Fruit fly (Drosophila melanogaster) S2 (cell line): ENCODE measurements around the gene Archease.

ENCODE experiments used
- CG8478 ChIP-seq: fragments of >200 bp; optimal IDR thresholded peaks from 2 replicates; lab custom pipeline; 2018
- CTCF ChIP-seq, 2 experiments: fragments of >200 bp; optimal IDR thresholded peaks; 2 replicates each; lab custom pipeline; 2018

dm6 chr3R:21611629-21612180 is 51.1 kb downstream of the Archease start:
- TF ChIP-seq CG8478 (lab: Kevin White, UChicago) (no peak), CTCF (optimal IDR thresholded peaks at IDR 0.05; lab: Kevin White, UChicago) (no peak)
